Worm (Caenorhabditis elegans): ENCODE data around the gene hid-1.

The hid-1 gene

ce11 chrX:2488526-2489098 lies at the start of gene hid-1:
hid-1 (plus strand) TSS chrX:2489048.
- no peak for TF ChIP-seq dao-5 (tag; optimal IDR thresholded peaks at IDR 0.05)
- TF ChIP-seq him-1 (tag; optimal IDR thresholded peaks at IDR 0.05), result peak; percentile 47

- no peak for TF ChIP-seq him-1 (tag; optimal IDR thresholded peaks at IDR 0.05)
- TF ChIP-seq W03F9.2 (tag; optimal IDR thresholded peaks at IDR 0.05), result no peak
- TF ChIP-seq dao-5 (tag; optimal IDR thresholded peaks at IDR 0.05), result no peak
Measured at ce11 chrX:2439309-2439708, 49.5 kb upstream of the hid-1 start.

- TF ChIP-seq W03F9.2 (tag; optimal IDR thresholded peaks at IDR 0.05), result no peak
- no peak for TF ChIP-seq him-1 (tag; optimal IDR thresholded peaks at IDR 0.05)
- no peak for TF ChIP-seq dao-5 (tag; optimal IDR thresholded peaks at IDR 0.05)
Measured at ce11 chrX:2439728-2440127, 49.1 kb upstream of the hid-1 start.

- TF ChIP-seq dao-5 (tag; optimal IDR thresholded peaks at IDR 0.05), result no peak
- TF ChIP-seq W03F9.2 (tag; optimal IDR thresholded peaks at IDR 0.05), result no peak
Measured at ce11 chrX:2441163-2441562, 47.7 kb upstream of the hid-1 start.

ce11 chrX:2443304-2443703 lies 45.5 kb upstream of the hid-1 start, which contains the start of gene T07D1.3:
T07D1.3 (minus strand) TSS chrX:2443404.
- TF ChIP-seq dao-5 (tag; optimal IDR thresholded peaks at IDR 0.05) (no peak), W03F9.2 (tag; optimal IDR thresholded peaks at IDR 0.05) (no peak), him-1 (tag; optimal IDR thresholded peaks at IDR 0.05) (no peak)

- TF ChIP-seq W03F9.2 (tag; optimal IDR thresholded peaks at IDR 0.05) (no peak), dao-5 (tag; optimal IDR thresholded peaks at IDR 0.05) (no peak), him-1 (tag; optimal IDR thresholded peaks at IDR 0.05) (no peak)
Measured at ce11 chrX:2446185-2446584, 42.7 kb upstream of the hid-1 start.

DNA sequence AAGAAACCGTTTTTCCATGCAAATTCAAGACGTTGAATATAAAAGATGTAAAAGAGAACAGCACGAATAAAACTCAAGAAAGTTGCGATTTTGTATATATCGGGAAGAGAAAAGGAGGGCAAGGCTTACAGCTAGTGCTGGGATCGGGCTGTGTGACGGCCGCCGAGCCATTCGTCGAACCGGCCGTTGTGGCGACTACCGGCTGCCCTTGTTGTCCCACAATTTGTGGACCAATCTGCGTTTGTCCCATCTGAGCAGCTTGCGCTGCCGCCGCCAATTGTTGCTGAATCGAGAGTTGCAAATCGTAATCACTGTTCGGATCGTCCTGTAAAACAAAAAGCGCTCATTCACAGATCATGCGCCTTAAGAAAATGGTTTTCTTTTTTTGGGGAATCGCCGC lies 41.6 kb upstream of the hid-1 start:
- TF ChIP-seq dao-5 (tag; optimal IDR thresholded peaks at IDR 0.05) (no peak), him-1 (tag; optimal IDR thresholded peaks at IDR 0.05) (no peak), W03F9.2 (tag; optimal IDR thresholded peaks at IDR 0.05) (no peak)

- TF ChIP-seq him-1 (tag; optimal IDR thresholded peaks at IDR 0.05) (no peak), W03F9.2 (tag; optimal IDR thresholded peaks at IDR 0.05) (no peak), dao-5 (tag; optimal IDR thresholded peaks at IDR 0.05) (no peak)
Measured at ce11 chrX:2450994-2451393, 37.9 kb upstream of the hid-1 start.

DNA sequence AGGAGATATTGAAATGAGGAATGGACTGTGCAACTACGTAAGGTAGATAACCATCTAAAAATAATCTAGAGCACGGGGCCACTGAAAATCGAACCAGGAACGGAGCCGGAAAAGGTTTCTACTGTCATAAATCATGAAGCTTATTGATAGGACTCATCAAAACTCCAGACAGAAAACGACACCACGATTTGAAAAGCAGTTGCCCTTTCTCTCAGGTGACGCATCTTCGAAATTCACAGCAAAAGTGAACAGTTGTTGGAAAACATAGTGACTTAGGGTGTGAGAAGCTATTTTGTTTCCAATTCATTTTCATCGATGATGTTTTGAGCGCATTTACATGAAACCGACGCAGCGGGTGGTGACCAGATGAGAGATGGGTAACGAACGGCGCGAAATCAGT lies 36.6 kb upstream of the hid-1 start:
- TF ChIP-seq him-1 (tag; optimal IDR thresholded peaks at IDR 0.05) (no peak), dao-5 (tag; optimal IDR thresholded peaks at IDR 0.05) (no peak), W03F9.2 (tag; optimal IDR thresholded peaks at IDR 0.05) (no peak)

DNA sequence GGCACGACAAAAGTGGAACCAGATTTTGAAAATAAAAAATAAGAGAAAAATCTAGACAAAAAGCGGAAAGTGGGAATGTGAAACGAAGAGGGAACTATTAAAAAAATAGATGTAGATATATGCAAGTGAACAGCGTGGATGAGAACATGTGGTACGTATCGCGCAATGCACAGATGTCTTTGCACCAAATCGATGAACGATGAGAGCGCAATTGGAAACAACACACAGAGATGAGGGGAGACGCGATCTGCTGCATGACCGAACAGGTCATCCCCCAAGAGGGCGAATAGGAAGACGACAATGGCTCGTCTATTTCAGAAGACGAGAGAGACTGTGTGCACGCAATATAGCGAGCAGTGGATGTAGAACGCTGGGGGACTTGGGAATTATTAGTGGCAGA lies 36.1 kb upstream of the hid-1 start:
- TF ChIP-seq him-1 (tag; optimal IDR thresholded peaks at IDR 0.05), result no peak
- TF ChIP-seq dao-5 (tag; optimal IDR thresholded peaks at IDR 0.05), result no peak

- no peak for TF ChIP-seq W03F9.2 (tag; optimal IDR thresholded peaks at IDR 0.05)
- TF ChIP-seq him-1 (tag; optimal IDR thresholded peaks at IDR 0.05), result no peak
- TF ChIP-seq dao-5 (tag; optimal IDR thresholded peaks at IDR 0.05), result no peak
Measured at ce11 chrX:2454914-2455313, 33.9 kb upstream of the hid-1 start.

DNA sequence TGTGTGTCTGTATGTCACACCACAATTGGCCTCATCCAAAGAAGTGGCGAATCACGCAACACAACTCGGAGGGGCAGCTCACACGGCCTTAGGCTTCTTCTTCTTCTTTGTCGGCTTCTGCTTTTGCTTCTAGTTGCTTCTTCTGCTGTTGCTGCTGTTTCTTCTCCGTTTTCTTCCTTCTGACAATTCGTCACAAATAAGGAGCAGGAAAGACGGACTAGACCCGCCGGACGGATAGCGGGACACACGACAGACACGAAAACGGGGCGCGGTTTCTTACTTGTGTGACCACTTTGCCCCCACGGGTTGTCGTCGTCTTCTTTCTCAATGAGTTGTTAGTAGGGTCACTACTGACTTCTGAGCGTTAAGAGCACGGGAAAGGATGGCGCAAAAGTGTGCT lies 32.7 kb upstream of the hid-1 start:
- TF ChIP-seq dao-5 (tag; optimal IDR thresholded peaks at IDR 0.05), result no peak
- TF ChIP-seq him-1 (tag; optimal IDR thresholded peaks at IDR 0.05), result peak; percentile 3

DNA sequence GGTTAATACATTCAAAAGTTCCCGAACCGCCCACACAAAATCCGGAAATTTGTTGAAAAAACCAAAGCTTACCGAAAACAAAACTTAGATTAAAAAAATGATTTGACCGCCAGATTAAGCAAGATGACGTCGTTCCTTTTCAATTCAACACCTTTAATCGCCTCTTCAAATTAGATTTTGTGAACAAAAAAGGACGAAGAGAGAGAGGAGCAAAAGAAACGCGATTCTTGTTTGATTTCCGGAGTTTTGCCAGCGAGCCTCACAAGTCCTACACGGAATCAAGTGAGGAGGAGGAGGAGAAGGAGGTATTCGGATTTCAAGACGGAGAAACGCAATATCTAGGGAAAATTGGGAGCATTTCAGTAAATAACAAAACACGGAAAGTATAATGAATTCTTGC lies 31.4 kb upstream of the hid-1 start:
- TF ChIP-seq him-1 (tag; optimal IDR thresholded peaks at IDR 0.05), result no peak
- no peak for TF ChIP-seq dao-5 (tag; optimal IDR thresholded peaks at IDR 0.05)
- TF ChIP-seq W03F9.2 (tag; optimal IDR thresholded peaks at IDR 0.05), result no peak

DNA sequence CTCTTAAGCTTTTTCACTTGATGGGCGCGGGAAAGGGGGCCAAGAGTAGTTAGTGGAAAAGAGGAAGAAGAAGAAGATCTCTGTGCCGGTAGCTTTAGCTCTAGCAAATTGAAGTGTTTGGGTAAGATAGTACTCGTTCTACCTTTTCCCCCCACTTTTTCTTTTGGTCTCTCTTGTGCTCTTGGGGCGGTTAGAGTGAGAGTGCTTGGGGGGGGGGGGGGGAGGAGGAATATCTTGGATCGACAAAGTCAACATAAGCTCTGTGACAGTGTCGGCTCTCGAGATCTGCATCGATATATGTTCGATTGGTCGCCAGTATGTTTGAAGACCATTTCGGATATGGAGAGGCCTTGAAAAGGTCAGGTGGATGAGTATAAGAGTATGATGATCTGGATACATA lies 29.1 kb upstream of the hid-1 start, which contains the start of gene fox-1:
fox-1 (minus strand) TSS at position 101 of the 400 bp plus-strand sequence.
- TF ChIP-seq him-1 (tag; optimal IDR thresholded peaks at IDR 0.05) (no peak), W03F9.2 (tag; optimal IDR thresholded peaks at IDR 0.05) (no peak), dao-5 (tag; optimal IDR thresholded peaks at IDR 0.05) (no peak)

ce11 chrX:2461742-2462141 lies 27.1 kb upstream of the hid-1 start:
- TF ChIP-seq W03F9.2 (tag; optimal IDR thresholded peaks at IDR 0.05) (no peak), dao-5 (tag; optimal IDR thresholded peaks at IDR 0.05) (no peak), him-1 (tag; optimal IDR thresholded peaks at IDR 0.05) (no peak)
